Fruit fly (Drosophila melanogaster): ENCODE results near the gene Tet.

Tet gene

DNA sequence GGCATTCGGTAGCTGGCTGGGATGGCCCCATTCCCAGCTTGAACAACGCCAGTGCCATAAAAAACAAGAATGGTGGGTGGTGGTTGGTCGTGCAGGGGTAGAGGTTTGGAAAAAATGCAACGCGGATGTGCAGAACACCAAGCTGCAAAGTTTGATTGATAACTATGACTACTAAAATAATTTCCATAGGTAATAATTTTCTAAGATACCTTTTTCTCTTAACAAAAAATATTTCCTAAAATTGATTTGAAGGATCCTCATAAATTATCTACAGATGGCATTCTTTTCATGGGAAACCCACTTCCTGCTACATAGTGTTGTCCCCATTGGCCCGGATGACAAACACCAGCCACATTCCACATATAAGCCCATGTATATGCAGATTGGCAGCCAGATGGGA, 30.7 kb downstream of the Tet start:
- peak in 1 of 2 experiments; percentile 4 for TF ChIP-seq foxo (GFP tag; optimal IDR thresholded peaks at IDR 0.05)
- TF ChIP-seq dl (GFP tag; optimal IDR thresholded peaks at IDR 0.05; ENCODE audit: insufficient read depth in 1 of 2, partially characterized antibody in 2 of 2): no peak
- TF ChIP-seq woc (GFP tag; optimal IDR thresholded peaks at IDR 0.05): no peak
- TF ChIP-seq OdsH (GFP tag; optimal IDR thresholded peaks at IDR 0.05): no peak
- no peak for TF ChIP-seq psq (GFP tag; optimal IDR thresholded peaks at IDR 0.05)
- TF ChIP-seq brk (GFP tag; optimal IDR thresholded peaks at IDR 0.05): no peak
- TF ChIP-seq Hnf4 (GFP tag; optimal IDR thresholded peaks at IDR 0.05): no peak
- TF ChIP-seq dmrt93B (GFP tag; optimal IDR thresholded peaks at IDR 0.05): no peak
- TF ChIP-seq HLH106 (tag; optimal IDR thresholded peaks at IDR 0.05): peak; percentile 11
- TF ChIP-seq rgr (GFP tag; optimal IDR thresholded peaks at IDR 0.05): no peak
- no peak for TF ChIP-seq Mio (GFP tag; optimal IDR thresholded peaks at IDR 0.05)
- TF ChIP-seq h (GFP tag; optimal IDR thresholded peaks at IDR 0.05): no peak
- no peak for TF ChIP-seq Vsx2 (GFP tag; optimal IDR thresholded peaks at IDR 0.05; ENCODE audit: partially characterized antibody)
- TF ChIP-seq GATAd (GFP tag; optimal IDR thresholded peaks at IDR 0.05): no peak
- peak; percentile 2 for TF ChIP-seq ey (GFP tag; optimal IDR thresholded peaks at IDR 0.05)
- no peak for TF ChIP-seq lola (GFP tag; optimal IDR thresholded peaks at IDR 0.05)
- TF ChIP-seq Hr83 (GFP tag; optimal IDR thresholded peaks at IDR 0.05; ENCODE audit: poor library complexity, severe bottlenecking): no peak

DNA sequence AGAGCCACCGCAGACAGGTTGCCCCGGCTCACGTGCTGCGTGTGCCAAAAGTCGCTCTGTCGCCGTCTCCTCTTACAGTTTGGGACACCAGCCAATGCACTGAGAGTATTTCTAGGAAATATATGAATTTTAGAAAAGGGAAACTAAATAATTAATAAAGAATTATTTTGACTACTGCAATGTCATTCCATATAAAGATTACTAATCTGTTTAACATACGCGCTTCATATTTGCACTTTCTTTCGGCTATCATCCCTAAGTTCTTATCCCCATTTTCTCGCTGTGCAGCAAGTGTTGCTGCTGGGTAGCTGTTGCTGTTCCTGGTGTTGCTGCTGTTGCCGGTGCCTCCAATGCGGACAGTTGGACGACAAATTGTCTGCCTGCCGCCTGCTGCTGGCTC, 31.7 kb downstream of the Tet start:
- peak; percentile 75 for TF ChIP-seq dmrt93B (GFP tag; optimal IDR thresholded peaks at IDR 0.05)
- no peak for TF ChIP-seq Hr78 (GFP tag; optimal IDR thresholded peaks at IDR 0.05)
- TF ChIP-seq OdsH (GFP tag; optimal IDR thresholded peaks at IDR 0.05): peak; percentile 88
- TF ChIP-seq jim (GFP tag; optimal IDR thresholded peaks at IDR 0.05): no peak
- no peak for TF ChIP-seq N (GFP tag; optimal IDR thresholded peaks at IDR 0.05)
- peak; percentile 91 for TF ChIP-seq br (GFP tag; optimal IDR thresholded peaks at IDR 0.05)
- no peak for TF ChIP-seq pan (optimal IDR thresholded peaks at IDR 0.05)
- TF ChIP-seq Dfd (GFP tag; optimal IDR thresholded peaks at IDR 0.05): no peak
- peak; percentile 69 for TF ChIP-seq Rel (GFP tag; optimal IDR thresholded peaks at IDR 0.05)
- peak; percentile 35 for TF ChIP-seq Rel (tag; optimal IDR thresholded peaks at IDR 0.05)
- TF ChIP-seq Jra (GFP tag; optimal IDR thresholded peaks at IDR 0.05): peak; percentile 79
- peak; percentile 85 for TF ChIP-seq sage (GFP tag; optimal IDR thresholded peaks at IDR 0.05)
- peak; percentile 77 for TF ChIP-seq woc (GFP tag; optimal IDR thresholded peaks at IDR 0.05)
- no peak for TF ChIP-seq Vsx2 (GFP tag; optimal IDR thresholded peaks at IDR 0.05; ENCODE audit: partially characterized antibody)
- peak; percentile 92 for TF ChIP-seq fru (GFP tag; optimal IDR thresholded peaks at IDR 0.05)
- TF ChIP-seq CrebA (GFP tag; optimal IDR thresholded peaks at IDR 0.05; ENCODE audit: borderline replicate concordance): peak; percentile 73
- TF ChIP-seq Myc (optimal IDR thresholded peaks at IDR 0.05): no peak
- TF ChIP-seq lola (GFP tag; optimal IDR thresholded peaks at IDR 0.05): no peak
- peak; percentile 88 for TF ChIP-seq HLH106 (tag; optimal IDR thresholded peaks at IDR 0.05)
- TF ChIP-seq CG32264 (GFP tag; optimal IDR thresholded peaks at IDR 0.05): peak; percentile 78
- peak; percentile 88 for TF ChIP-seq psq (GFP tag; optimal IDR thresholded peaks at IDR 0.05)
- peak; percentile 51 for TF ChIP-seq tai (GFP tag; optimal IDR thresholded peaks at IDR 0.05)
- TF ChIP-seq Hnf4 (GFP tag; optimal IDR thresholded peaks at IDR 0.05): peak; percentile 84
- no peak for TF ChIP-seq Mio (GFP tag; optimal IDR thresholded peaks at IDR 0.05)
- no peak for TF ChIP-seq GATAd (GFP tag; optimal IDR thresholded peaks at IDR 0.05)
- no peak for TF ChIP-seq dl (GFP tag; optimal IDR thresholded peaks at IDR 0.05; ENCODE audit: insufficient read depth in 1 of 2, partially characterized antibody in 2 of 2)
- TF ChIP-seq sv (GFP tag; optimal IDR thresholded peaks at IDR 0.05): no peak
- no peak for TF ChIP-seq Dif (GFP tag; optimal IDR thresholded peaks at IDR 0.05; ENCODE audit: partially characterized antibody)
- peak; percentile 86 for TF ChIP-seq brk (GFP tag; optimal IDR thresholded peaks at IDR 0.05)
- peak; percentile 88 for TF ChIP-seq ey (GFP tag; optimal IDR thresholded peaks at IDR 0.05)
- no peak for TF ChIP-seq dsf (GFP tag; optimal IDR thresholded peaks at IDR 0.05; ENCODE audit: borderline replicate concordance)
- no peak for TF ChIP-seq usp (GFP tag; optimal IDR thresholded peaks at IDR 0.05)
- TF ChIP-seq Sp1 (GFP tag; optimal IDR thresholded peaks at IDR 0.05): peak; percentile 88
- peak; percentile 27 to 92 for TF ChIP-seq foxo (GFP tag; optimal IDR thresholded peaks at IDR 0.05)
- TF ChIP-seq Hr83 (GFP tag; optimal IDR thresholded peaks at IDR 0.05; ENCODE audit: poor library complexity, severe bottlenecking): no peak
- peak; percentile 93 for TF ChIP-seq h (GFP tag; optimal IDR thresholded peaks at IDR 0.05)
- TF ChIP-seq CG9705 (GFP tag; optimal IDR thresholded peaks at IDR 0.05): peak; percentile 65
- no peak for TF ChIP-seq Abd-B (GFP tag; optimal IDR thresholded peaks at IDR 0.05)
- TF ChIP-seq rgr (GFP tag; optimal IDR thresholded peaks at IDR 0.05): peak; percentile 88

Measured in whole organism, wandering third instar larva.